Worm (Caenorhabditis elegans) whole organism, L2 larva: ENCODE results near the gene idpp-16.

Experiments used
- C34F6.9 ChIP-seq: fragments of 150-350 bp; optimal IDR thresholded peaks from 2 replicates; lab custom pipeline; 2014; ENCODE audit warnings: missing biosample characterization, missing genetic modification characterization
- F13H6.1 ChIP-seq: sonication (generic microtip); optimal IDR thresholded peaks from 2 replicates; lab custom pipeline; 2016; ENCODE audit warnings: missing genetic modification characterization, missing compliant biosample characterization
- R02D3.7 ChIP-seq: fragments of 150-350 bp; optimal IDR thresholded peaks from 2 replicates; lab custom pipeline; 2014; ENCODE audit warnings: missing biosample characterization, missing genetic modification characterization
- Y55F3AM.14 ChIP-seq: fragments of 200-800 bp; sonication (Bioruptor generic); optimal IDR thresholded peaks from 2 replicates; lab custom pipeline; 2018; ENCODE audit warnings: mild to moderate bottlenecking, missing genetic modification characterization, missing compliant biosample characterization
- ZK546.5 ChIP-seq: sonication (generic microtip); optimal IDR thresholded peaks from 2 replicates; lab custom pipeline; 2017; ENCODE audit warnings: missing biosample characterization, missing genetic modification characterization
- alr-1 ChIP-seq: fragments of 150-350 bp; optimal IDR thresholded peaks from 2 replicates; lab custom pipeline; 2014; ENCODE audit warnings: missing biosample characterization, missing genetic modification characterization
- aly-2 ChIP-seq: fragments of 150-350 bp; optimal IDR thresholded peaks from 2 replicates; lab custom pipeline; 2014; ENCODE audit warnings: missing biosample characterization, missing genetic modification characterization
- ama-1 ChIP-seq: fragments of 150-350 bp; optimal IDR thresholded peaks from 2 replicates; lab custom pipeline; 2018; ENCODE audit warnings: inconsistent platforms
- blmp-1 ChIP-seq: sonication (generic microtip); optimal IDR thresholded peaks from 2 replicates; lab custom pipeline; 2017; ENCODE audit warnings: missing genetic modification characterization, mild to moderate bottlenecking, missing compliant biosample characterization, antibody characterized with exemption, moderate library complexity; ENCODE audit not compliant: insufficient read depth
- ceh-16 ChIP-seq: fragments of 150-350 bp; optimal IDR thresholded peaks from 2 replicates; lab custom pipeline; 2014; ENCODE audit warnings: missing biosample characterization, missing genetic modification characterization
- ceh-82 ChIP-seq: fragments of 150-350 bp; optimal IDR thresholded peaks from 2 replicates; lab custom pipeline; 2014; ENCODE audit warnings: missing biosample characterization, missing genetic modification characterization
- crh-2 ChIP-seq: sonication (generic microtip); optimal IDR thresholded peaks from 2 replicates; lab custom pipeline; 2017; ENCODE audit warnings: missing biosample characterization, missing genetic modification characterization
- dmd-4 ChIP-seq: sonication (generic microtip); optimal IDR thresholded peaks from 2 replicates; lab custom pipeline; 2017; ENCODE audit warnings: missing biosample characterization, missing genetic modification characterization
- egl-27 ChIP-seq: sonication (generic microtip); optimal IDR thresholded peaks from 3 replicates; lab custom pipeline; 2017; ENCODE audit warnings: missing biosample characterization, missing genetic modification reagents, missing genetic modification characterization
- elt-1 ChIP-seq: fragments of 150-350 bp; optimal IDR thresholded peaks from 2 replicates; lab custom pipeline; 2014; ENCODE audit warnings: missing biosample characterization, missing genetic modification characterization
- elt-3 ChIP-seq: sonication (generic microtip); optimal IDR thresholded peaks from 2 replicates; lab custom pipeline; 2017; ENCODE audit warnings: missing biosample characterization, missing genetic modification characterization
- fos-1 ChIP-seq: fragments of 150-350 bp; optimal IDR thresholded peaks from 2 replicates; lab custom pipeline; 2014; ENCODE audit warnings: missing biosample characterization, missing genetic modification characterization
- gmeb-1 ChIP-seq: fragments of 150-350 bp; optimal IDR thresholded peaks from 2 replicates; lab custom pipeline; 2014; ENCODE audit warnings: missing biosample characterization, missing genetic modification characterization
- lin-11 ChIP-seq: fragments of 150-350 bp; sonication (generic microtip); optimal IDR thresholded peaks from 2 replicates; lab custom pipeline; 2014; ENCODE audit warnings: missing biosample characterization, missing genetic modification characterization, inconsistent platforms, mixed read lengths
- lin-13 ChIP-seq: fragments of 150-350 bp; optimal IDR thresholded peaks from 2 replicates; lab custom pipeline; 2014; ENCODE audit warnings: missing biosample characterization, missing genetic modification reagents, missing genetic modification characterization
- lin-39 ChIP-seq: fragments of 150-350 bp; optimal IDR thresholded peaks from 2 replicates; lab custom pipeline; 2014; ENCODE audit warnings: missing biosample characterization, missing genetic modification reagents, missing genetic modification characterization
- lsy-2 ChIP-seq, 2 experiments: fragments of 150-350 bp in 1 of 2; sonication (generic microtip) in 1 of 2; optimal IDR thresholded peaks; 2 replicates each; lab custom pipeline; 2014 to 2017; ENCODE audit warnings: missing biosample characterization in 2 of 2, missing genetic modification characterization in 2 of 2
- mab-5 ChIP-seq: fragments of 150-350 bp; optimal IDR thresholded peaks from 2 replicates; lab custom pipeline; 2014; ENCODE audit warnings: missing biosample characterization, missing genetic modification characterization
- mbf-1 ChIP-seq: sonication (generic microtip); optimal IDR thresholded peaks from 2 replicates; lab custom pipeline; 2017; ENCODE audit warnings: missing biosample characterization, missing genetic modification characterization
- mdl-1 ChIP-seq, 2 experiments: fragments of 150-350 bp in 1 of 2; sonication (generic microtip) in 1 of 2; optimal IDR thresholded peaks; 2 replicates each; lab custom pipeline; 2017; ENCODE audit warnings: missing biosample characterization in 2 of 2, missing genetic modification characterization in 2 of 2
- nhr-10 ChIP-seq: sonication (generic microtip); optimal IDR thresholded peaks from 2 replicates; lab custom pipeline; 2017; ENCODE audit warnings: missing biosample characterization, missing genetic modification characterization
- nhr-11 ChIP-seq: fragments of 150-350 bp; optimal IDR thresholded peaks from 2 replicates; lab custom pipeline; 2014; ENCODE audit warnings: missing biosample characterization, missing genetic modification characterization
- nhr-12 ChIP-seq: fragments of 150-350 bp; optimal IDR thresholded peaks from 2 replicates; lab custom pipeline; 2014; ENCODE audit warnings: missing biosample characterization, missing genetic modification characterization
- nhr-129 ChIP-seq: fragments of 150-350 bp; optimal IDR thresholded peaks from 2 replicates; lab custom pipeline; 2014; ENCODE audit warnings: missing biosample characterization, missing genetic modification characterization
- nhr-21 ChIP-seq: fragments of 150-350 bp; optimal IDR thresholded peaks from 2 replicates; lab custom pipeline; 2014; ENCODE audit warnings: missing biosample characterization, missing genetic modification characterization
- nhr-23 ChIP-seq: fragments of 150-350 bp; optimal IDR thresholded peaks from 2 replicates; lab custom pipeline; 2014; ENCODE audit warnings: missing biosample characterization, missing genetic modification reagents, missing genetic modification characterization
- nhr-237 ChIP-seq: fragments of 150-350 bp; optimal IDR thresholded peaks from 2 replicates; lab custom pipeline; 2014; ENCODE audit warnings: missing biosample characterization, missing genetic modification characterization
- nhr-25 ChIP-seq: fragments of 150-350 bp; sonication (generic microtip); optimal IDR thresholded peaks from 3 replicates; lab custom pipeline; 2014; ENCODE audit warnings: missing biosample characterization, missing genetic modification characterization
- nhr-6 ChIP-seq: fragments of 150-350 bp; optimal IDR thresholded peaks from 2 replicates; lab custom pipeline; 2014; ENCODE audit warnings: missing biosample characterization, missing genetic modification characterization
- nhr-77 ChIP-seq: fragments of 150-350 bp; optimal IDR thresholded peaks from 2 replicates; lab custom pipeline; 2014; ENCODE audit warnings: missing biosample characterization, missing genetic modification characterization
- peb-1 ChIP-seq: fragments of 150-350 bp; optimal IDR thresholded peaks from 2 replicates; lab custom pipeline; 2014; ENCODE audit warnings: missing biosample characterization, missing genetic modification characterization
- sem-4 ChIP-seq: fragments of 150-350 bp; optimal IDR thresholded peaks from 2 replicates; lab custom pipeline; 2014; ENCODE audit warnings: missing biosample characterization, missing genetic modification reagents, missing genetic modification characterization
- skn-1 ChIP-seq: sonication (generic microtip); optimal IDR thresholded peaks from 2 replicates; lab custom pipeline; 2017; ENCODE audit warnings: missing biosample characterization, missing genetic modification characterization
- sma-3 ChIP-seq: sonication (generic microtip); optimal IDR thresholded peaks from 2 replicates; lab custom pipeline; 2016; ENCODE audit warnings: missing genetic modification reagents, missing genetic modification characterization, missing compliant biosample characterization
- sma-9 ChIP-seq, 2 experiments: fragments of 150-350 bp in 1 of 2; sonication (generic microtip) in 1 of 2; optimal IDR thresholded peaks; 2 replicates each; lab custom pipeline; 2014 to 2016; ENCODE audit warnings: missing genetic modification characterization in 2 of 2, mild to moderate bottlenecking in 1 of 2, missing biosample characterization in 1 of 2, missing compliant biosample characterization in 1 of 2, missing genetic modification reagents in 1 of 2, moderate library complexity in 1 of 2
- snpc-4 ChIP-seq: fragments of 150-350 bp; optimal IDR thresholded peaks from 2 replicates; lab custom pipeline; 2014; ENCODE audit warnings: missing biosample characterization, missing genetic modification characterization
- unc-39 ChIP-seq: fragments of 150-350 bp; optimal IDR thresholded peaks from 2 replicates; lab custom pipeline; 2014; ENCODE audit warnings: missing biosample characterization, missing genetic modification characterization
- unc-55 ChIP-seq: fragments of 150-350 bp; sonication (generic microtip); optimal IDR thresholded peaks from 3 replicates; lab custom pipeline; 2014; ENCODE audit warnings: missing biosample characterization, missing genetic modification reagents, missing genetic modification characterization
- unc-62 ChIP-seq: fragments of 150-350 bp; optimal IDR thresholded peaks from 2 replicates; lab custom pipeline; 2014; ENCODE audit warnings: missing biosample characterization, missing genetic modification reagents, missing genetic modification characterization
- zag-1 ChIP-seq: fragments of 150-350 bp; optimal IDR thresholded peaks from 2 replicates; lab custom pipeline; 2014; ENCODE audit warnings: missing biosample characterization, missing genetic modification characterization
- ztf-1 ChIP-seq: fragments of 200-800 bp; sonication (Bioruptor generic); conservative IDR thresholded peaks from 2 replicates; pipeline ENCODE4 v1.3.6; 2022; ENCODE audit warnings: missing genetic modification characterization, missing compliant biosample characterization
- ztf-11 ChIP-seq: sonication (generic microtip); optimal IDR thresholded peaks from 2 replicates; lab custom pipeline; 2017; ENCODE audit warnings: missing biosample characterization, missing genetic modification characterization
- ztf-4 ChIP-seq: fragments of 150-350 bp; optimal IDR thresholded peaks from 2 replicates; lab custom pipeline; 2014; ENCODE audit warnings: missing biosample characterization, missing genetic modification characterization

The idpp-16 gene

ce11 chrV:11615948-11616681, 9.8 kb upstream of the idpp-16 start, which contains the start of gene nlp-24:
TSS of gene nlp-24 (plus strand) at chrV:11616376.
- TF ChIP-seq sma-3 (GFP tag; lab: Kevin White, UChicago) = peak; percentile 39
- no peak for TF ChIP-seq unc-62 (GFP tag; lab: Kevin White, UChicago)
- no peak for TF ChIP-seq nhr-10
- TF ChIP-seq elt-3 (tag; lab: Kevin White, UChicago) = no peak
- TF ChIP-seq nhr-12 (tag; lab: Kevin White, UChicago) = no peak
- no peak for TF ChIP-seq nhr-11 (tag; lab: Kevin White, UChicago)
- TF ChIP-seq nhr-25 (tag; lab: Kevin White, UChicago) = peak; percentile 90
- TF ChIP-seq nhr-23 (tag; lab: Kevin White, UChicago) = no peak
- no peak for TF ChIP-seq lin-13 (GFP tag; lab: Kevin White, UChicago)
- no peak for TF ChIP-seq sem-4
- no peak for TF ChIP-seq unc-39
- no peak for TF ChIP-seq lin-11
- no peak for TF ChIP-seq nhr-77 (tag; lab: Kevin White, UChicago)
- no peak for TF ChIP-seq mab-5 (tag; lab: Kevin White, UChicago)
- TF ChIP-seq gmeb-1 (tag; lab: Kevin White, UChicago) = no peak
- no peak for TF ChIP-seq egl-27 (tag; lab: Kevin White, UChicago)
- TF ChIP-seq crh-2 (tag; lab: Kevin White, UChicago) = peak; percentile 19
- TF ChIP-seq Y55F3AM.14 (GFP tag; lab: Kevin White, UChicago) = no peak
- TF ChIP-seq ztf-11 (tag; lab: Kevin White, UChicago) = no peak
- TF ChIP-seq nhr-129 = peak; percentile 24
- peak; percentile 79 for TF ChIP-seq blmp-1
- no peak for TF ChIP-seq unc-55 (GFP tag; lab: Kevin White, UChicago)
- peak; percentile 2 for TF ChIP-seq elt-1 (tag; lab: Kevin White, UChicago)
- TF ChIP-seq ztf-4 = no peak
- no peak for TF ChIP-seq R02D3.7 (tag; lab: Kevin White, UChicago)
- TF ChIP-seq nhr-237 (tag; lab: Kevin White, UChicago) = no peak
- TF ChIP-seq ztf-1 (GFP tag; lab: Robert Waterston, UW) = no peak
- peak; percentile 49 for TF ChIP-seq nhr-6 (tag; lab: Kevin White, UChicago)
- TF ChIP-seq nhr-21 (tag; lab: Kevin White, UChicago) = peak; percentile 70
- TF ChIP-seq ceh-82 = no peak
- TF ChIP-seq mbf-1 (tag; lab: Kevin White, UChicago) = no peak
- no peak for TF ChIP-seq mdl-1 (tag; optimal IDR thresholded peaks at IDR 0.05; lab: Kevin White, UChicago)
- no peak for TF ChIP-seq ZK546.5 (tag; lab: Kevin White, UChicago)
- no peak for TF ChIP-seq skn-1 (tag; lab: Kevin White, UChicago)
- no peak for TF ChIP-seq lin-39
- TF ChIP-seq peb-1 (tag; lab: Kevin White, UChicago) = no peak
- no peak for TF ChIP-seq alr-1 (tag; lab: Kevin White, UChicago)
- TF ChIP-seq zag-1 = no peak
- no peak for TF ChIP-seq C34F6.9 (tag; lab: Kevin White, UChicago)
- TF ChIP-seq F13H6.1 (tag; lab: Kevin White, UChicago) = no peak
- TF ChIP-seq snpc-4 = no peak
- peak; percentile 61 for TF ChIP-seq ceh-16 (tag; lab: Kevin White, UChicago)
- TF ChIP-seq aly-2 (tag; lab: Kevin White, UChicago) = no peak
- TF ChIP-seq dmd-4 (tag; lab: Kevin White, UChicago) = no peak
- TF ChIP-seq sma-9 (GFP tag; optimal IDR thresholded peaks at IDR 0.05; lab: Kevin White, UChicago) = peak; percentile 72
- no peak for TF ChIP-seq sma-9 (tag; optimal IDR thresholded peaks at IDR 0.05; lab: Kevin White, UChicago)
- peak in 1 of 2 experiments; percentile 46 for TF ChIP-seq lsy-2 (tag; optimal IDR thresholded peaks at IDR 0.05; lab: Kevin White, UChicago)
- peak; percentile 20 for TF ChIP-seq fos-1 (tag; lab: Kevin White, UChicago)
- peak; percentile 76 for TF ChIP-seq ama-1 (lab: Kevin White, UChicago)
- TF ChIP-seq, all 48 proteins: peak for 13
